Fruit fly (Drosophila melanogaster) whole organism: ENCODE measurements around the gene pyd.
A peak's percentile ranks its signal among the peaks of the same experiment; 100 is the strongest.

Source experiments
- CG8478 ChIP-seq: fragments of >200 bp; optimal IDR thresholded peaks from 2 replicates; lab custom pipeline; 2018; ENCODE audit warnings: inconsistent platforms
- Dll ChIP-seq: fragments of >200 bp; optimal IDR thresholded peaks from 2 replicates; lab custom pipeline; 2017
- EcR ChIP-seq, 2 experiments: fragments of >200 bp; optimal IDR thresholded peaks; 2 replicates each; lab custom pipeline; 2017; ENCODE audit warnings: missing biosample characterization in 2 of 2, missing genetic modification characterization in 2 of 2, missing genetic modification reagents in 2 of 2
- pan ChIP-seq: fragments of >200 bp; optimal IDR thresholded peaks from 2 replicates; lab custom pipeline; 2017
- psq ChIP-seq: fragments of >200 bp; optimal IDR thresholded peaks from 2 replicates; lab custom pipeline; 2017
- usp ChIP-seq: fragments of >200 bp; optimal IDR thresholded peaks from 2 replicates; lab custom pipeline; 2017; ENCODE audit warnings: missing biosample characterization, missing genetic modification characterization, mixed read lengths

- no peak for TF ChIP-seq psq (lab: Kevin White, UChicago)
- no peak for TF ChIP-seq usp
- no peak for TF ChIP-seq Dll (lab: Kevin White, UChicago)
- TF ChIP-seq pan (lab: Kevin White, UChicago) = no peak
- no peak for TF ChIP-seq CG8478
- TF ChIP-seq EcR (GFP tag; optimal IDR thresholded peaks at IDR 0.05; lab: Kevin White, UChicago) = peak in 1 of 2 experiments; percentile 36
These were observed 16.8 kb downstream of the pyd start for dm6 chr3R:8914919-8915318.
